Fruit fly (Drosophila melanogaster) Kc167 (cell line): Measurements from ENCODE around the gene CG33494.

Experiments
- Myc ChIP-seq: fragments of >200 bp; optimal IDR thresholded peaks from 2 replicates; lab custom pipeline; 2017; ENCODE audit warnings: missing external identifiers
- Sin3A ChIP-seq: fragments of >200 bp; optimal IDR thresholded peaks from 2 replicates; lab custom pipeline; 2018; ENCODE audit warnings: missing external identifiers
- h ChIP-seq: fragments of >200 bp; optimal IDR thresholded peaks from 3 replicates; lab custom pipeline; 2018; ENCODE audit warnings: missing external identifiers
- insv ChIP-seq: fragments of >200 bp; optimal IDR thresholded peaks from 3 replicates; lab custom pipeline; 2018; ENCODE audit warnings: missing external identifiers
- psq ChIP-seq: fragments of >200 bp; optimal IDR thresholded peaks from 2 replicates; lab custom pipeline; 2017; ENCODE audit warnings: missing external identifiers
- ttk ChIP-seq: sonication (Bioruptor generic); optimal IDR thresholded peaks from 2 replicates; lab custom pipeline; 2017; ENCODE audit warnings: missing external identifiers

CG33494 gene

DNA sequence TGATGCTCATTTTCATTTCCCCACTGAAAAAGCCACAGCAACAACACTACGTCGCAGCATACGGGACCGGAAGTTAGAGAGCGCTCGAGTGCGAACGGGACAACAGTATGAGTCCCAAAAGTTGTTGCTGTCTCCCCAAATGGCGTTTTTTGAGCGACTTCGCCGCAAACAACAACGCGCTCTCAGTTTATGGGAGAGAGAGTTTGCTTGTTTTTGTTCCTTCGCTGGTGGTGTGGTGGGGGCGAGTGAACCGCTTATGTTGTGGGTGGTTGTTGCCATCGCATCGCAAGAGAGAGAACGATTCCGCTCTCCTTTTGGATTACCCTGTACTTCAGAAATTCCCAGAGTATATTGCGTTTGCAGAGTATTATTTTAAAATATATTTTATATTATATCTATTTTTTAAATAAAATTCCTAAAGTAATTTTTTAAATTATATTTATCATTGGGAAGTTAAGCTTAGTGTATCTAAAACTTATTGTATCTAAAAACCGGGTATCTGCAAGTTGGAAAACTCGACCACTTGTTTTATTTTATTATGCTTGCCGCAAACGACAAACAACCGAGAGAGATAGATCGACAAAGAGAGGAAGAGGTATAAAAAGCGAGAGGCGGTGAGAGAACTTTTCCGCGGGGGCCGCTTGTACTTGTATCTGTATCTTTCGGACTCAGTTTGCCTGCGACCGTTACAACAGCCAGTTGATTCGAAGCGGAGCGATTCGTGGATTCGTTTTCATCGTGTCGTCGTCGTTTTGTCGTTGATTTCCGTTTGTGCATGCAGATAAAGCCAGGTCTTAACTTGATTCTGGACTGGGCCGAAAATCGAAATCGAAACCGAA, 20.7 kb upstream of the CG33494 start, which contains the start of gene msi:
Gene msi (plus strand): TSS at position 669 of the 839 bp plus-strand sequence.
- TF ChIP-seq h (lab: Kevin White, UChicago) (no peak), ttk (lab: Kevin White, UChicago) (no peak), psq (lab: Kevin White, UChicago) (no peak), Myc (lab: Kevin White, UChicago) (no peak), Sin3A (lab: Kevin White, UChicago) (no peak), insv (lab: Kevin White, UChicago) (no peak)

DNA sequence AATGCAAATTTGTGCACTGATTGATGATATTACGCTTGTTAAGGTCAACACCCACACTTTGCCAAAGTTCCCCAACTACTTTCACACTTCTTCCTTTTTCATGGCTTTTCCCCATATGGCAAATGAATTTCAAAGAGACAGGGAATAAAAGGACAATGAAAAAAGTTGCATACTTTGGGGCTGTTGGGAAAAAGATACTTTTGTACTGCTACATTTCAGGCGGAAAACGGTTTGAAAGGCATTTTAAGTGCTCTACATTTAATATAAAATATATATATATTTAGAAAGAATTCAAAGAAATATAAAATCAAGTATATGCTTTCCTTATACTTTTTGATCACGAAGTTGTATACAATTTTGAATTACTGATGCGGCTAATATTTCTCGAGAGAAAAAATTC, 17.8 kb upstream of the CG33494 start:
- no peak for TF ChIP-seq Sin3A (lab: Kevin White, UChicago)
- TF ChIP-seq h (lab: Kevin White, UChicago): no peak
- no peak for TF ChIP-seq Myc (lab: Kevin White, UChicago)
- no peak for TF ChIP-seq ttk (lab: Kevin White, UChicago)
- no peak for TF ChIP-seq psq (lab: Kevin White, UChicago)
- no peak for TF ChIP-seq insv (lab: Kevin White, UChicago)

DNA sequence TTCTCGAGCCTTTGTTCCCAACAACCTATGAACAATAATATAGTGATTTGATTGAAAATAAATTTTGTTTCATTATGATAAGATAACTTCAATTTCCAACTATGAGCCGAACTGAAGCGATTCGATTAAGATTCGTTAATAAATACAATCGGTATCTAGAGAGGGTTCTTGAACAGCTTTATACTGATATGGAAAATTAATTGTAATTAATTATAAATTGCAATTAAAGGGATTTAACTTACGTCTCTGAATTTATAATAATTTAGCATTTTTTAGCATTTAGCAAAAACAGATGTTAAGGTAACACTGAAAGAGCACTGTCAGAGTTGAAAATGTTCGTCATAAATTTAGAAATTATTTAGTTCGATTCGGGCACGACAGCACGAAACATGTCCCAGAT, 11.0 kb upstream of the CG33494 start, which contains the start of gene CG5111:
Gene CG5111 (plus strand): TSS at position 301 of the 400 bp plus-strand sequence.
- no peak for TF ChIP-seq ttk (lab: Kevin White, UChicago)
- TF ChIP-seq Myc (lab: Kevin White, UChicago): no peak

DNA sequence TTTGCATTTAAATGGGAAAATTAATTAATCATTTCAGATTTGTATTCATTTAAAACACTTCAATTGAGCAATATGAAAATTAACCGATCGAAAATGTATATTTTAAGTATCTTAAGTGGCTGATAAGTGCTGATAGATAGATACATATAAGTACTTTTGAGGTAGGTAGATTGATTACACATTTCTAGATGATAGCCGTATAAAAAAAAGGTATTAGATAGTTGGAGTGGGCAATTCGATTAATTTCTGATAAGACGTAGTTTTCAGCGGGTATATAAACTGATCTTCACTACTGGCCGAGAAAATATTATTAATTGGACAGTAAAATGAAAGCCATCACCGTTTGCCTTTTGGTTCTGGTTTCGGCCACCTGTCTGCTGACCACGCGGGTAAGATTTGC, 9.9 kb upstream of the CG33494 start, which contains the start of gene CG5107:
Gene CG5107 (plus strand): TSS at position 301 of the 400 bp plus-strand sequence.
- TF ChIP-seq Sin3A (lab: Kevin White, UChicago) (no peak), Myc (lab: Kevin White, UChicago) (no peak), insv (lab: Kevin White, UChicago) (no peak), h (lab: Kevin White, UChicago) (no peak)

DNA sequence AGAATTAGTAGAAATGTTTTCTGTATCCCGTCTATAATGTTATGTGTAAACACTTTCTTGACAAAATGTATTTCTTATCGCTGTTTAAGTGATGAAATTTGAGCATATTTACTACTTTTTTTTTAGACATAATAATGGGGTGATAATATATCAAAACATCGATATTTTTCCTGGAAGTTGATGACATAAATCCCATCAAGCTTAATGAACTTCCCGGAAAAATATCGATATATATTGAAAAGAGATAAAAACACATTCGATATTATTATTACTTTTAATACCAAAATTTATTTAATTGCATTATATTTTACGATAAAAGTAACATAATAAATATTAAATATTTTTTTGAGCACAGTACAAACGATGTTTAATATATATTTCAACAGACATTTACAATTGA, 792 bp upstream of the CG33494 start:
- TF ChIP-seq Myc (lab: Kevin White, UChicago): no peak
- no peak for TF ChIP-seq insv (lab: Kevin White, UChicago)
- no peak for TF ChIP-seq psq (lab: Kevin White, UChicago)
- TF ChIP-seq ttk (lab: Kevin White, UChicago): no peak
- no peak for TF ChIP-seq Sin3A (lab: Kevin White, UChicago)
- TF ChIP-seq h (lab: Kevin White, UChicago): no peak

DNA sequence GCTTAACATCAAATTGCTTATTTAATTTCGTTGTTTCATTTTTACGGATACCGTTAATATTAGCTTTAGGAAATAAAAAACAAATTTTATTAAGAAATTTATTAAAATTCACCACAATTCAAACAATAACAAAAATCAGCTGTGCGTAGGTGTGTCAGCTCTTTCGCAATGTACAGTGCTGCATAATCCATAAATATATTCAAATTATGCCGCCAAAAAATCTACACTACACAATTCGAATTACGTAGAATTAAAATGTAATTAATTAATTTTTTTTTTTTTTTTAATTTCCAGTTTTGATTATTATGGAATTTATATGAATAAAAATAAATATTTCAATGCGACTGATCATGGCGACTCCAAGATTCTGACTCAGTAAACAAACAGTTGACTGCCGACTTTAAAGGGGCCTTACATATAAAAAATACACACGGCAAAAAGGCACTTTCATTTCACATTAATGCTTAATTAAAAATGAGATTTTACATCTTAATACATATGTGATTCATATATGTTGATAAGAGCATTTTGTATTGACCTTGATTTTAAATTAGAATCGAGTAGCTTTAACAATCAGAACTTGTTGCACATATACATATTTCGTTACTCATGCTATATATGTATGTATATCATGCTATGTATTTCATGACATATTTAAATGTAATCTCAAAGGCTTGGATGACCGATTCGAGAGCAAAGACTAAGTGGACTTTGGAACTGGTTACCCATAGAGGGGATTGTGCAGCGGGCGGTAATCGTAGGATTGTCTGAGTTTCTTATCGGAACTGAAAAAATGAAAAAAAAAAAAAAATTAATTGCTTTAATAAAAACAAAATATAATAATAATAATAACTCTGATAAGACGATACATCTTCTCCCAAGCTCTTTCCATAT, 1.4 kb downstream of the CG33494 start:
- TF ChIP-seq h (lab: Kevin White, UChicago) (no peak), psq (lab: Kevin White, UChicago) (no peak), Sin3A (lab: Kevin White, UChicago) (no peak), insv (lab: Kevin White, UChicago) (no peak), Myc (lab: Kevin White, UChicago) (no peak), ttk (lab: Kevin White, UChicago) (no peak)

DNA sequence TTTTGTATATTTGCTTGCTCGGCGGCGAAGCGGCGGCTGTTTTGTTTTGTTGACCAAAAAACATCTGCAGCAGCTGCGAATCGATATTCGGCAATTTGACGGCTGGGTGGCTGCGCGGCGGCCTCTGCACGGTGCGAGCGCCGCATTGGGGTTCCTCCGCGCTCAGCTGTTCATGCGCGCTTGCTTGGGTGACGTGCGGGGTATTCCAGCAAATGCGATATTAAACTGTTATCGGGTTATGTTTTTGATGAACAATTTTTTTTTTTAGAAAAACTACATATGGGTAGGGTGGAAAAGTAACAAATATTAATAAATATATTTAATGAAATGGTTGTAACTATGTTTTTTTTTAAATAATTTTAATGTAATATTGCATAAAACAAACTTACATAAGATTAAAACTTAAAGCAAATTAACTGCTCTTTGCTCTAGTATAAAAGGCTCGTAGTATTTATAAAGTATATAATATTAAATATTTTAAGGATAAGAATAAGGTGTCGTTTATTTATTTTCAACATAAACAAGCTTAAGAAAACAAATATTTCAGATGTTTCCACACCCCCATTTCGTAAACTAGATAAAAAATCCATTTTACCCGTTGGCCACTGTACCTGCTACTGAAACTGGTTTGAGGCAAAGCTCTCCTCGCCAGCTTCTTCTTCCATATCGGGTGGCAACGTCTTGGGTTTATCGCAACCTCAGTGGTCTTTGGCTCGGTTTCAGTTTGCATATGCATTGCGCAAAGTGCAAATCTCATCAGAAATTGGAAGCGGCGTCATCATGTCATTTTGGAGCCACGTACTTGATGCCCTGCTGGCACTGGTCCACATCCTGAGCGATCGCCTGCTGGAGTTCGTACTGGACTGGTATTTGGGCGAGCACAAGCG, 3.9 kb downstream of the CG33494 start, which contains the start of the genes Gnpat and CG5112:
Gene Gnpat (minus strand): TSS at position 159 of the 887 bp plus-strand sequence.
Gene CG5112 (plus strand): TSS at position 683 of the 887 bp plus-strand sequence.
- TF ChIP-seq Myc (lab: Kevin White, UChicago): no peak
- no peak for TF ChIP-seq ttk (lab: Kevin White, UChicago)
- TF ChIP-seq h (lab: Kevin White, UChicago): no peak
- TF ChIP-seq psq (lab: Kevin White, UChicago): no peak
- no peak for TF ChIP-seq insv (lab: Kevin White, UChicago)
- TF ChIP-seq Sin3A (lab: Kevin White, UChicago): no peak

DNA sequence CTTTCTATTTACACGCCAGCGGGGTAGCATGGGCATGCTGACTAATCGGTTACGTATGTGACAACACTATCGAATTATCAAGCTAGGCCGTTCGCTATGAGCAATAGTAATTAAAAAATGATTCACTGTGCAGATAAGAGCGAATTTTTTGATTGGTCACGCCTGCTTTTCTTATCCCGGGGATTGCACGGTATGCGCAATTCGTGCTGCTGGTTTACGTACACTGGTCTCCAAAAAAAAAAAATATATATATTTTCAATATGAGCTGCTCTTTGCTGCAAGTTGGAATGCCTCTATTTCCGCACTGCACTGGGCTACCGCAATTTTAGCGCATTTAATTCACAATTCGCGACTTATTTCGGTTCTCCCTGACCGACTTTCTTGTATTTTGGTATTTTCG, 4.6 kb downstream of the CG33494 start:
- TF ChIP-seq psq (lab: Kevin White, UChicago) (no peak), Sin3A (lab: Kevin White, UChicago) (no peak), h (lab: Kevin White, UChicago) (no peak), Myc (lab: Kevin White, UChicago) (no peak)

DNA sequence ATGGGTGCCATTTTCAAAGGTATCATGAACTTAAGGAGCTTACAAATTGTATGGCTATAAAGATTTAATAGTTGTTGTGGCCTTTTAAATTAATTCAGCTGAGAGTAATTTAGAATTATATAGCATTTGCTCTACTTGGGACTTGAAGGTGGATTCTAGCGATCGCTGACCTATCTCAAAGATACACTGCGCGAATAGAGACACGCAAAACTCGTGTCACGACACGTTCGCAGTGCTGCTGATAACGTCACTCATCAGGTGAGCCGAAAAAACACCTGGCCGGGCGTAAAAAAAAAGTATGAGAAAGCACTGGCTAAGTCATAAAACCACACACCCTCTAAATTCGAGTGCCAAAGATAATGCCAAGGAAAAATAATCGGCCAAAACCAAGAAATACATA, 5.3 kb downstream of the CG33494 start:
- TF ChIP-seq insv (lab: Kevin White, UChicago): no peak
- TF ChIP-seq Myc (lab: Kevin White, UChicago): no peak
- no peak for TF ChIP-seq psq (lab: Kevin White, UChicago)
- no peak for TF ChIP-seq h (lab: Kevin White, UChicago)
- no peak for TF ChIP-seq ttk (lab: Kevin White, UChicago)
- no peak for TF ChIP-seq Sin3A (lab: Kevin White, UChicago)

DNA sequence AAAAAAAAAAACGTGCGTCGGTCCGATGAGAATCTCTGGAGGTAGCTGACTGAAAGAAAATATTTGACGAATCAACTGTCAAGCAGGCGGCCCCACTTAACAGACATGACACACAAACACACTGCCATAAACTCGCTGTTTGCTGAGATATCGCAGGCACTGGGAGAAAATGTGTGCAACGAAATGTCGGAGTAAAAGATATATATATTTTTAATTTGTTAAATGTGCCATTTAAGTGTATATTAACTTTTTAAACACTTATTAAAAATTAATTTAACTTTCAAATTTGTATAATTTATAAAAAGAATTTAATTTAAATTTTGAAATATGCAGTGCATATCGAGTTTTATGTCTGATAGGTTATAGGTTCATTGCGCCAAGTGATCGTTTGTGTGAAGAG, 5.8 kb downstream of the CG33494 start:
- TF ChIP-seq psq (lab: Kevin White, UChicago) (no peak), h (lab: Kevin White, UChicago) (no peak), ttk (lab: Kevin White, UChicago) (no peak), Myc (lab: Kevin White, UChicago) (no peak), insv (lab: Kevin White, UChicago) (no peak), Sin3A (lab: Kevin White, UChicago) (no peak)
